Fruit fly (Drosophila melanogaster) whole organism, embryonic: ENCODE measurements around the gene yps.

Experiments
- Atf-2 ChIP-seq: fragments of 200-800 bp; sonication (Bioruptor generic); optimal IDR thresholded peaks from 2 replicates; lab custom pipeline; 2016; ENCODE audit warnings: missing biosample characterization, missing genetic modification characterization
- B-H2 ChIP-seq: fragments of 200-800 bp; sonication (Bioruptor generic); optimal IDR thresholded peaks from 2 replicates; lab custom pipeline; 2018; ENCODE audit warnings: missing biosample characterization, mild to moderate bottlenecking, missing genetic modification characterization
- Blimp-1 ChIP-seq: fragments of 200-800 bp; sonication (Bioruptor generic); optimal IDR thresholded peaks from 3 replicates; lab custom pipeline; 2018; ENCODE audit warnings: missing biosample characterization, missing genetic modification characterization, mild to moderate bottlenecking, moderate library complexity, missing genetic modification reagents
- CG13624 ChIP-seq: fragments of 200-800 bp; sonication (Bioruptor generic); optimal IDR thresholded peaks from 2 replicates; lab custom pipeline; 2016; ENCODE audit warnings: missing biosample characterization, missing genetic modification characterization
- CG14050 ChIP-seq: fragments of 200-800 bp; sonication (Bioruptor generic); IDR thresholded peaks from 3 replicates; pipeline ENCODE4 v1.3.6; 2022; ENCODE audit warnings: missing biosample characterization, missing genetic modification characterization
- CG14710 ChIP-seq: fragments of 200-800 bp; sonication (Bioruptor generic); optimal IDR thresholded peaks from 3 replicates; lab custom pipeline; 2019; ENCODE audit warnings: missing biosample characterization, mild to moderate bottlenecking, missing genetic modification characterization, moderate library complexity
- CG17385 ChIP-seq: fragments of 200-800 bp; sonication (Bioruptor generic); optimal IDR thresholded peaks from 3 replicates; lab custom pipeline; 2018; ENCODE audit warnings: missing biosample characterization, mild to moderate bottlenecking, missing genetic modification characterization
- CG3995 ChIP-seq: fragments of 200-800 bp; sonication (Bioruptor generic); optimal IDR thresholded peaks from 3 replicates; lab custom pipeline; 2016; ENCODE audit warnings: missing biosample characterization, missing genetic modification characterization
- CG5245 ChIP-seq: fragments of 200-800 bp; sonication (Bioruptor generic); optimal IDR thresholded peaks from 3 replicates; lab custom pipeline; 2016; ENCODE audit warnings: missing biosample characterization, missing genetic modification characterization
- CG7271 ChIP-seq: fragments of 200-800 bp; sonication (Bioruptor generic); optimal IDR thresholded peaks from 2 replicates; lab custom pipeline; 2018; ENCODE audit warnings: missing biosample characterization, mild to moderate bottlenecking, missing genetic modification characterization, moderate library complexity
- CG7745 ChIP-seq: fragments of 200-800 bp; sonication (Bioruptor generic); optimal IDR thresholded peaks from 2 replicates; lab custom pipeline; 2018; ENCODE audit warnings: missing biosample characterization, mild to moderate bottlenecking, missing genetic modification characterization, moderate library complexity
- CHES-1-like ChIP-seq: fragments of 200-800 bp; sonication (Bioruptor generic); optimal IDR thresholded peaks from 2 replicates; lab custom pipeline; 2016; ENCODE audit warnings: missing biosample characterization, missing genetic modification characterization
- Chrac-16 ChIP-seq: fragments of 200-800 bp; sonication (Bioruptor generic); optimal IDR thresholded peaks from 3 replicates; lab custom pipeline; 2016; ENCODE audit warnings: missing biosample characterization, missing genetic modification characterization
- CkIIα-i1 ChIP-seq: fragments of 200-800 bp; sonication (Bioruptor generic); IDR thresholded peaks from 2 replicates; pipeline ENCODE4 v1.3.6; 2022; ENCODE audit warnings: missing biosample characterization, missing genetic modification characterization
- D19A ChIP-seq: fragments of 200-800 bp; optimal IDR thresholded peaks from 3 replicates; lab custom pipeline; 2019; ENCODE audit warnings: missing biosample characterization, mild to moderate bottlenecking, missing genetic modification characterization, moderate library complexity
- Dp ChIP-seq: fragments of 200-800 bp; sonication (Bioruptor generic); optimal IDR thresholded peaks from 2 replicates; lab custom pipeline; 2018; ENCODE audit warnings: missing biosample characterization, mild to moderate bottlenecking, missing genetic modification characterization, moderate library complexity
- E2f2 ChIP-seq: fragments of 200-800 bp; sonication (Bioruptor generic); IDR thresholded peaks from 2 replicates; pipeline ENCODE4 v1.3.6; 2022; ENCODE audit warnings: missing biosample characterization, missing genetic modification characterization
- Nf-YC ChIP-seq: fragments of 200-800 bp; optimal IDR thresholded peaks from 3 replicates; lab custom pipeline; 2019; ENCODE audit warnings: missing biosample characterization, mild to moderate bottlenecking, missing genetic modification characterization, moderate library complexity
- Oli ChIP-seq: fragments of 200-800 bp; sonication (Bioruptor generic); optimal IDR thresholded peaks from 2 replicates; lab custom pipeline; 2018; ENCODE audit warnings: missing biosample characterization, mild to moderate bottlenecking, missing genetic modification characterization, moderate library complexity
- Pdp1 ChIP-seq, 2 experiments: fragments of 200-800 bp; sonication (Bioruptor generic); optimal IDR thresholded peaks; 3 replicates each; lab custom pipeline; 2016; ENCODE audit warnings: missing biosample characterization in 2 of 2, missing genetic modification characterization in 2 of 2, mild to moderate bottlenecking in 1 of 2, moderate library complexity in 1 of 2
- Scr ChIP-seq: fragments of 200-800 bp; sonication (Bioruptor generic); IDR thresholded peaks from 2 replicates; pipeline ENCODE4 v1.3.6; 2022; ENCODE audit warnings: missing biosample characterization, missing genetic modification characterization; ENCODE audit not compliant: partially characterized antibody
- Ssrp ChIP-seq: fragments of 200-800 bp; sonication (Bioruptor generic); optimal IDR thresholded peaks from 2 replicates; lab custom pipeline; 2018; ENCODE audit warnings: missing biosample characterization, mild to moderate bottlenecking, missing genetic modification characterization, moderate library complexity
- Tbp ChIP-seq: fragments of >200 bp; optimal IDR thresholded peaks from 2 replicates; lab custom pipeline; 2018; ENCODE audit warnings: missing biosample characterization, missing genetic modification characterization
- ab ChIP-seq: fragments of 200-800 bp; sonication (Bioruptor generic); optimal IDR thresholded peaks from 2 replicates; lab custom pipeline; 2016; ENCODE audit warnings: missing biosample characterization, missing genetic modification characterization
- ara ChIP-seq: fragments of 200-800 bp; sonication (Bioruptor generic); IDR thresholded peaks from 2 replicates; pipeline ENCODE4 v1.3.6; 2022; ENCODE audit warnings: missing biosample characterization, missing genetic modification characterization
- bab2 ChIP-seq: fragments of 200-800 bp; sonication (Bioruptor generic); optimal IDR thresholded peaks from 2 replicates; lab custom pipeline; 2016; ENCODE audit warnings: missing biosample characterization, missing genetic modification characterization
- chm ChIP-seq: fragments of 200-800 bp; sonication (Bioruptor generic); IDR thresholded peaks from 2 replicates; pipeline ENCODE4 v1.3.6; 2022; ENCODE audit warnings: missing biosample characterization, missing genetic modification characterization
- exex ChIP-seq: fragments of 200-800 bp; sonication (Bioruptor generic); optimal IDR thresholded peaks from 4 replicates; lab custom pipeline; 2018; ENCODE audit warnings: missing biosample characterization, mild to moderate bottlenecking, missing genetic modification characterization, moderate library complexity
- gce ChIP-seq: fragments of 200-800 bp; sonication (Bioruptor generic); IDR thresholded peaks from 3 replicates; pipeline ENCODE4 v1.3.6; 2022; ENCODE audit warnings: missing biosample characterization, missing genetic modification characterization
- grau ChIP-seq: fragments of 200-800 bp; optimal IDR thresholded peaks from 3 replicates; lab custom pipeline; 2019; ENCODE audit warnings: missing biosample characterization, mild to moderate bottlenecking, missing genetic modification characterization, moderate library complexity
- hkb ChIP-seq, 2 experiments: fragments of 200-800 bp in 1 of 2; fragments of >200 bp in 1 of 2; sonication (Bioruptor generic) in 1 of 2; IDR thresholded peaks in 1 of 2; optimal IDR thresholded peaks in 1 of 2; 2 replicates each; pipeline versions ENCODE4 v1.3.6 to Lab custom; 2017 to 2022; ENCODE audit warnings: missing biosample characterization in 1 of 2, missing genetic modification characterization in 1 of 2
- jumu ChIP-seq: fragments of 200-800 bp; sonication (Bioruptor generic); optimal IDR thresholded peaks from 3 replicates; lab custom pipeline; 2016; ENCODE audit warnings: missing biosample characterization, missing genetic modification characterization
- lbe ChIP-seq: fragments of 200-800 bp; sonication (Bioruptor generic); optimal IDR thresholded peaks from 2 replicates; lab custom pipeline; 2016; ENCODE audit warnings: missing biosample characterization, mild to moderate bottlenecking, missing genetic modification characterization
- lmd ChIP-seq: fragments of 200-800 bp; sonication (Bioruptor generic); IDR thresholded peaks from 2 replicates; pipeline ENCODE4 v1.3.6; 2022; ENCODE audit warnings: missing biosample characterization, missing genetic modification characterization
- mirr ChIP-seq: fragments of 200-800 bp; sonication (Bioruptor generic); optimal IDR thresholded peaks from 3 replicates; lab custom pipeline; 2018; ENCODE audit warnings: missing biosample characterization, mild to moderate bottlenecking, missing genetic modification characterization
- nerfin-1 ChIP-seq: fragments of 200-800 bp; sonication (Bioruptor generic); optimal IDR thresholded peaks from 3 replicates; lab custom pipeline; 2019; ENCODE audit warnings: missing biosample characterization, mild to moderate bottlenecking, missing genetic modification characterization, moderate library complexity
- nerfin-2 ChIP-seq: fragments of 200-800 bp; sonication (Bioruptor generic); IDR thresholded peaks from 2 replicates; pipeline ENCODE4 v1.3.6; 2022; ENCODE audit warnings: missing biosample characterization, missing genetic modification characterization; ENCODE audit not compliant: partially characterized antibody
- nmo ChIP-seq: fragments of 200-800 bp; sonication (Bioruptor generic); optimal IDR thresholded peaks from 2 replicates; lab custom pipeline; 2018; ENCODE audit warnings: missing biosample characterization, mild to moderate bottlenecking, missing genetic modification characterization, moderate library complexity
- pan ChIP-seq, 4 experiments: fragments of >200 bp in 3 of 4; fragments of 200-800 bp in 1 of 4; sonication (Bioruptor generic) in 1 of 4; optimal IDR thresholded peaks in 3 of 4; IDR thresholded peaks in 1 of 4; 2 replicates each; pipeline versions ENCODE4 v1.3.6 to Lab custom; 2017 to 2022; ENCODE audit warnings: missing biosample characterization in 2 of 4, missing genetic modification characterization in 2 of 4, mixed read lengths in 1 of 4
- pros ChIP-seq: fragments of 200-800 bp; sonication (Bioruptor generic); optimal IDR thresholded peaks from 3 replicates; lab custom pipeline; 2019; ENCODE audit warnings: missing biosample characterization, mild to moderate bottlenecking, missing genetic modification characterization, moderate library complexity
- psq ChIP-seq: fragments of 200-800 bp; sonication (Bioruptor generic); optimal IDR thresholded peaks from 2 replicates; lab custom pipeline; 2017; ENCODE audit warnings: missing biosample characterization, missing genetic modification characterization
- salm ChIP-seq: fragments of 200-800 bp; sonication (Bioruptor generic); optimal IDR thresholded peaks from 2 replicates; lab custom pipeline; 2018; ENCODE audit warnings: missing biosample characterization, mild to moderate bottlenecking, missing genetic modification characterization
- sens-2 ChIP-seq: fragments of 200-800 bp; sonication (Bioruptor generic); IDR thresholded peaks from 2 replicates; pipeline ENCODE4 v1.3.6; 2022; ENCODE audit warnings: missing biosample characterization, missing genetic modification characterization
- sim ChIP-seq: fragments of 200-800 bp; sonication (Bioruptor generic); IDR thresholded peaks from 2 replicates; pipeline ENCODE4 v1.3.6; 2022; ENCODE audit warnings: missing biosample characterization, missing genetic modification characterization
- sima ChIP-seq: fragments of 200-800 bp; sonication (Bioruptor generic); optimal IDR thresholded peaks from 2 replicates; lab custom pipeline; 2016; ENCODE audit warnings: missing biosample characterization, missing genetic modification characterization
- sob ChIP-seq: fragments of 200-800 bp; sonication (Bioruptor generic); IDR thresholded peaks from 2 replicates; pipeline ENCODE4 v1.3.6; 2022; ENCODE audit warnings: missing biosample characterization, missing genetic modification characterization
- tll ChIP-seq, 2 experiments: fragments of 200-800 bp in 1 of 2; fragments of >200 bp in 1 of 2; sonication (Bioruptor generic) in 1 of 2; optimal IDR thresholded peaks; 2 replicates each; lab custom pipeline; 2017 to 2019; ENCODE audit warnings: missing biosample characterization in 2 of 2, missing genetic modification characterization in 2 of 2, mild to moderate bottlenecking in 1 of 2, moderate library complexity in 1 of 2
- vvl ChIP-seq: fragments of 200-800 bp; sonication (Bioruptor generic); IDR thresholded peaks from 2 replicates; pipeline ENCODE4 v1.3.6; 2022; ENCODE audit warnings: missing biosample characterization, missing genetic modification characterization
- yki ChIP-seq: fragments of >200 bp; optimal IDR thresholded peaks from 3 replicates; lab custom pipeline; 2018
- zfh1 ChIP-seq: fragments of 200-800 bp; sonication (Bioruptor generic); IDR thresholded peaks from 3 replicates; pipeline ENCODE4 v1.3.6; 2022; ENCODE audit warnings: missing biosample characterization, missing genetic modification characterization

yps gene

DNA sequence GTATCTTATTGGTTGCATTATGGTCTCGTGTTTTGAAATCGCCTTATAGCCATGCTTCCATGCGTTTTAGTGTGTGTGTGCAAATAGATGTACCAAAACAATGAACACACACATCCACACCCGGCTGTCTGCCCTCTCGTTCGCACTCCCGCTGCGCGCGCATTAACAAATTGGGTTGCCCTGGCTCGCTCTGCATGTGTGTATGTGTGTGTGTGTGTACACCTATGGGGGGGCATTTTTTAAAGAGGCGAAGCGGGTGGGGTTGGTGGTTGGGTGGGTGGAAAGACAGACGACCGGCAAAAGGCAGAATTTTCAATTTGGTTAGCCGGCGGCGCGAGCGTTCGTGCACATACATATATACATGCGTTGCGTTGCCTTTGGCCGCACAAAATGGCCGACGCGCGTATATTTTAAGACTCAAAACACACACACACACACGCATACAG lies 789 bp downstream of the yps start:
- TF ChIP-seq CG14050 (GFP tag; lab: Robert Waterston, UW) (no peak), psq (GFP tag; lab: Kevin White, UChicago) (no peak), zfh1 (GFP tag; lab: Robert Waterston, UW) (no peak), D19A (peak; percentile 13), yki (lab: Kevin White, UChicago) (no peak), bab2 (no peak), sens-2 (GFP tag; lab: Robert Waterston, UW) (no peak), Pdp1 (GFP tag; optimal IDR thresholded peaks at IDR 0.05; lab: Kevin White, UChicago) (peak in 1 of 2 experiments; percentile 18), Scr (peak; percentile 19; the same call in 1 of the 2 replicates), chm (GFP tag; lab: Robert Waterston, UW) (peak; percentile 40; the same call in 1 of the 2 replicates), Chrac-16 (no peak), B-H2 (GFP tag; lab: Kevin White, UChicago) (peak; percentile 71), CG3995 (no peak), nerfin-2 (GFP tag; lab: Robert Waterston, UW) (no peak), Oli (tag; lab: Kevin White, UChicago) (no peak), vvl (GFP tag; lab: Robert Waterston, UW) (peak; percentile 72), CG7271 (tag; lab: Kevin White, UChicago) (no peak), gce (GFP tag; lab: Robert Waterston, UW) (no peak), Nf-YC (peak; percentile 86), Dp (GFP tag; lab: Kevin White, UChicago) (peak; percentile 19), exex (tag; lab: Kevin White, UChicago) (peak; percentile 61), ara (GFP tag; lab: Robert Waterston, UW) (0 out of 2 replicates have a peak, but pooled peaks have one; percentile 23), CG13624 (GFP tag; lab: Kevin White, UChicago) (no peak), Ssrp (no peak), lmd (GFP tag; lab: Robert Waterston, UW) (peak; percentile 32; the same call in 1 of the 2 replicates), Blimp-1 (GFP tag; lab: Kevin White, UChicago) (no peak), lbe (GFP tag; lab: Kevin White, UChicago) (no peak), CG7745 (no peak), CG14710 (peak; percentile 9), sima (GFP tag; lab: Kevin White, UChicago) (no peak), nerfin-1 (tag; lab: Kevin White, UChicago) (peak; percentile 58), pan (optimal IDR thresholded peaks at IDR 0.05; lab: Kevin White, UChicago) (no peak), pan (GFP tag; optimal IDR thresholded peaks at IDR 0.05 in 1 of 2, IDR thresholded peaks at IDR 0.05 in 1 of 2) (peak in 1 of 2 experiments; percentile 11), ab (GFP tag; lab: Kevin White, UChicago) (no peak), salm (tag; lab: Kevin White, UChicago) (peak; percentile 43), E2f2 (GFP tag; lab: Robert Waterston, UW) (peak; percentile 16), CG17385 (GFP tag; lab: Kevin White, UChicago) (peak; percentile 36), grau (peak; percentile 36), Atf-2 (GFP tag; lab: Kevin White, UChicago) (no peak), sob (peak; percentile 41; the same call in 1 of the 2 replicates), pros (peak; percentile 89), sim (no peak), Tbp (no peak), CHES-1-like (no peak), CkIIα-i1 (no peak), tll (GFP tag; optimal IDR thresholded peaks at IDR 0.05; lab: Kevin White, UChicago) (no peak), nmo (GFP tag; lab: Kevin White, UChicago) (peak; percentile 36), jumu (no peak), hkb (optimal IDR thresholded peaks at IDR 0.05; lab: Kevin White, UChicago) (no peak), hkb (GFP tag; IDR thresholded peaks at IDR 0.05; lab: Robert Waterston, UW) (peak; percentile 40), CG5245 (no peak), mirr (GFP tag; lab: Kevin White, UChicago) (peak; percentile 91)
